Fruit fly (Drosophila melanogaster) whole organism, embryonic: ENCODE results near the gene CG15717.

Experiments
- Ada2b ChIP-seq: fragments of 200-800 bp; sonication (Bioruptor generic); IDR thresholded peaks from 2 replicates; pipeline ENCODE4 v1.3.6; 2022; ENCODE audit warnings: missing biosample characterization, missing genetic modification characterization
- BEAF-32 ChIP-seq: fragments of 200-800 bp; sonication (Bioruptor generic); optimal IDR thresholded peaks from 3 replicates; lab custom pipeline; 2017; ENCODE audit warnings: missing biosample characterization, missing genetic modification characterization, mild to moderate bottlenecking, moderate library complexity, missing genetic modification reagents
- Bdp1 ChIP-seq: fragments of 200-800 bp; sonication (Bioruptor generic); optimal IDR thresholded peaks from 3 replicates; lab custom pipeline; 2016; ENCODE audit warnings: missing biosample characterization, missing genetic modification characterization
- CG10366 ChIP-seq: fragments of 200-800 bp; sonication (Bioruptor generic); IDR thresholded peaks from 2 replicates; pipeline ENCODE4 v1.3.6; 2022; ENCODE audit warnings: missing biosample characterization, missing genetic modification characterization
- CG10654 ChIP-seq: fragments of 200-800 bp; sonication (Bioruptor generic); optimal IDR thresholded peaks from 2 replicates; lab custom pipeline; 2016; ENCODE audit warnings: missing biosample characterization, missing genetic modification characterization
- CG15514 ChIP-seq: fragments of 200-800 bp; sonication (Bioruptor generic); optimal IDR thresholded peaks from 3 replicates; lab custom pipeline; 2017; ENCODE audit warnings: missing biosample characterization, missing genetic modification characterization, mild to moderate bottlenecking, moderate library complexity, missing genetic modification reagents
- CG16779 ChIP-seq: fragments of 200-800 bp; sonication (Bioruptor generic); IDR thresholded peaks from 2 replicates; pipeline ENCODE4 v1.3.6; 2022; ENCODE audit warnings: missing biosample characterization, missing genetic modification characterization
- CG18599 ChIP-seq: fragments of 200-800 bp; sonication (Bioruptor generic); optimal IDR thresholded peaks from 3 replicates; lab custom pipeline; 2017; ENCODE audit warnings: missing biosample characterization, missing genetic modification characterization, mild to moderate bottlenecking, moderate library complexity, missing genetic modification reagents
- CG2116 ChIP-seq: fragments of 200-800 bp; sonication (Bioruptor generic); optimal IDR thresholded peaks from 3 replicates; lab custom pipeline; 2018; ENCODE audit warnings: missing biosample characterization, mild to moderate bottlenecking, missing genetic modification characterization
- CG2129 ChIP-seq: fragments of 200-800 bp; sonication (Bioruptor generic); IDR thresholded peaks from 2 replicates; pipeline ENCODE4 v1.3.6; 2022; ENCODE audit warnings: missing biosample characterization, missing genetic modification characterization; ENCODE audit not compliant: partially characterized antibody
- CG2199 ChIP-seq: fragments of 200-800 bp; sonication (Bioruptor generic); IDR thresholded peaks from 3 replicates; pipeline ENCODE4 v1.3.6; 2022; ENCODE audit warnings: missing biosample characterization, missing genetic modification characterization
- CG2889 ChIP-seq: fragments of 200-800 bp; sonication (Bioruptor generic); IDR thresholded peaks from 3 replicates; pipeline ENCODE4 v1.3.6; 2022; ENCODE audit warnings: missing biosample characterization, missing genetic modification characterization
- CG31365 ChIP-seq: fragments of 200-800 bp; sonication (Bioruptor generic); optimal IDR thresholded peaks from 2 replicates; lab custom pipeline; 2018; ENCODE audit warnings: missing biosample characterization, mild to moderate bottlenecking, missing genetic modification characterization
- CG31388 ChIP-seq: fragments of 200-800 bp; sonication (Bioruptor generic); optimal IDR thresholded peaks from 2 replicates; lab custom pipeline; 2016; ENCODE audit warnings: missing biosample characterization, missing genetic modification characterization
- CG32767 ChIP-seq: fragments of 200-800 bp; sonication (Bioruptor generic); IDR thresholded peaks from 2 replicates; pipeline ENCODE4 v1.3.6; 2022; ENCODE audit warnings: missing biosample characterization, missing genetic modification characterization
- CG6175 ChIP-seq: fragments of 200-800 bp; sonication (Bioruptor generic); IDR thresholded peaks from 3 replicates; pipeline ENCODE4 v1.3.6; 2022; ENCODE audit warnings: missing biosample characterization, missing genetic modification characterization
- CG7271 ChIP-seq: fragments of 200-800 bp; sonication (Bioruptor generic); optimal IDR thresholded peaks from 2 replicates; lab custom pipeline; 2018; ENCODE audit warnings: missing biosample characterization, mild to moderate bottlenecking, missing genetic modification characterization, moderate library complexity
- CG7786 ChIP-seq: fragments of 200-800 bp; sonication (Bioruptor generic); optimal IDR thresholded peaks from 2 replicates; lab custom pipeline; 2016; ENCODE audit warnings: missing biosample characterization, missing genetic modification characterization
- CG7839 ChIP-seq: fragments of 200-800 bp; sonication (Bioruptor generic); optimal IDR thresholded peaks from 3 replicates; lab custom pipeline; 2018; ENCODE audit warnings: missing biosample characterization, mild to moderate bottlenecking, missing genetic modification characterization, moderate library complexity
- CG8359 ChIP-seq: fragments of 200-800 bp; sonication (Bioruptor generic); optimal IDR thresholded peaks from 2 replicates; lab custom pipeline; 2017; ENCODE audit warnings: missing biosample characterization, mild to moderate bottlenecking, missing genetic modification characterization, borderline replicate concordance
- CG8388 ChIP-seq: fragments of 200-800 bp; sonication (Bioruptor generic); optimal IDR thresholded peaks from 2 replicates; lab custom pipeline; 2019; ENCODE audit warnings: missing biosample characterization, mild to moderate bottlenecking, missing genetic modification characterization, moderate library complexity
- CG8765 ChIP-seq: fragments of 200-800 bp; sonication (Bioruptor generic); IDR thresholded peaks from 2 replicates; pipeline ENCODE4 v1.3.6; 2022; ENCODE audit warnings: missing biosample characterization, missing genetic modification characterization
- CG9609 ChIP-seq: fragments of 200-800 bp; sonication (Bioruptor generic); optimal IDR thresholded peaks from 3 replicates; lab custom pipeline; 2016; ENCODE audit warnings: missing biosample characterization, missing genetic modification characterization
- CG9932 ChIP-seq: fragments of 200-800 bp; sonication (Bioruptor generic); IDR thresholded peaks from 2 replicates; pipeline ENCODE4 v1.3.6; 2022; ENCODE audit warnings: missing biosample characterization, missing genetic modification characterization
- Dip3 ChIP-seq: fragments of 200-800 bp; sonication (Bioruptor generic); optimal IDR thresholded peaks from 3 replicates; lab custom pipeline; 2016; ENCODE audit warnings: missing biosample characterization, missing genetic modification characterization
- Fer3 ChIP-seq: fragments of 200-800 bp; sonication (Bioruptor generic); optimal IDR thresholded peaks from 2 replicates; lab custom pipeline; 2018; ENCODE audit warnings: missing biosample characterization, mild to moderate bottlenecking, missing genetic modification characterization, moderate library complexity
- HmgD ChIP-seq: fragments of 200-800 bp; sonication (Bioruptor generic); optimal IDR thresholded peaks from 3 replicates; lab custom pipeline; 2016; ENCODE audit warnings: missing biosample characterization, missing genetic modification characterization
- Hmr ChIP-seq: fragments of 200-800 bp; sonication (Bioruptor generic); optimal IDR thresholded peaks from 3 replicates; lab custom pipeline; 2017; ENCODE audit warnings: mild to moderate bottlenecking, missing biosample characterization, missing genetic modification reagents, missing genetic modification characterization
- Hr51 ChIP-seq, 2 experiments: fragments of 200-800 bp; sonication (Bioruptor generic); optimal IDR thresholded peaks; 2 replicates in 1 of 2; 3 replicates in 1 of 2; lab custom pipeline; 2016 to 2018; ENCODE audit warnings: missing biosample characterization in 2 of 2, missing genetic modification characterization in 2 of 2, mild to moderate bottlenecking in 1 of 2, moderate library complexity in 1 of 2
- Jarid2 ChIP-seq: fragments of 200-800 bp; sonication (Bioruptor generic); optimal IDR thresholded peaks from 3 replicates; lab custom pipeline; 2017; ENCODE audit warnings: mild to moderate bottlenecking, missing biosample characterization, missing genetic modification reagents, missing genetic modification characterization
- Kr ChIP-seq: fragments of 200-800 bp; sonication (Bioruptor generic); optimal IDR thresholded peaks from 2 replicates; lab custom pipeline; 2017; ENCODE audit warnings: missing biosample characterization, mild to moderate bottlenecking, missing genetic modification characterization
- NC2α ChIP-seq: fragments of 200-800 bp; sonication (Bioruptor generic); optimal IDR thresholded peaks from 2 replicates; lab custom pipeline; 2016; ENCODE audit warnings: missing biosample characterization, missing genetic modification characterization
- Nf-YC ChIP-seq: fragments of 200-800 bp; optimal IDR thresholded peaks from 3 replicates; lab custom pipeline; 2019; ENCODE audit warnings: missing biosample characterization, mild to moderate bottlenecking, missing genetic modification characterization, moderate library complexity
- NfI ChIP-seq: fragments of 200-800 bp; sonication (Bioruptor generic); optimal IDR thresholded peaks from 3 replicates; lab custom pipeline; 2018; ENCODE audit warnings: missing biosample characterization, mild to moderate bottlenecking, missing genetic modification characterization, moderate library complexity
- YL-1 ChIP-seq: fragments of 200-800 bp; sonication (Bioruptor generic); optimal IDR thresholded peaks from 3 replicates; lab custom pipeline; 2017; ENCODE audit warnings: missing biosample characterization, mild to moderate bottlenecking, missing genetic modification characterization
- ac ChIP-seq: fragments of 200-800 bp; sonication (Bioruptor generic); optimal IDR thresholded peaks from 3 replicates; lab custom pipeline; 2017; ENCODE audit warnings: missing biosample characterization, mild to moderate bottlenecking, missing genetic modification characterization
- bowl ChIP-seq: fragments of 200-800 bp; sonication (Bioruptor generic); IDR thresholded peaks from 2 replicates; pipeline ENCODE4 v1.3.6; 2022; ENCODE audit warnings: missing biosample characterization, missing genetic modification characterization
- cato ChIP-seq: fragments of 200-800 bp; sonication (Bioruptor generic); optimal IDR thresholded peaks from 2 replicates; lab custom pipeline; 2016; ENCODE audit warnings: missing biosample characterization, missing genetic modification characterization, borderline replicate concordance
- caup ChIP-seq: fragments of 200-800 bp; sonication (Bioruptor generic); optimal IDR thresholded peaks from 3 replicates; lab custom pipeline; 2017; ENCODE audit warnings: missing biosample characterization, mild to moderate bottlenecking, missing genetic modification characterization, moderate library complexity; ENCODE audit not compliant: severe bottlenecking
- en ChIP-seq: fragments of 200-800 bp; sonication (Bioruptor generic); optimal IDR thresholded peaks from 2 replicates; lab custom pipeline; 2016; ENCODE audit warnings: missing biosample characterization, missing genetic modification characterization
- gsb ChIP-seq: fragments of 200-800 bp; sonication (Bioruptor generic); IDR thresholded peaks from 2 replicates; pipeline ENCODE4 v1.3.6; 2022; ENCODE audit warnings: missing biosample characterization, missing genetic modification characterization
- oc ChIP-seq: fragments of 200-800 bp; sonication (Bioruptor generic); optimal IDR thresholded peaks from 2 replicates; lab custom pipeline; 2018; ENCODE audit warnings: missing biosample characterization, mild to moderate bottlenecking, missing genetic modification characterization, moderate library complexity
- odd ChIP-seq: fragments of 200-800 bp; sonication (Bioruptor generic); optimal IDR thresholded peaks from 2 replicates; lab custom pipeline; 2017; ENCODE audit warnings: missing biosample characterization, mild to moderate bottlenecking, missing genetic modification characterization
- row ChIP-seq: fragments of 200-800 bp; sonication (Bioruptor generic); IDR thresholded peaks from 3 replicates; pipeline ENCODE4 v1.3.6; 2022; ENCODE audit warnings: missing biosample characterization, missing genetic modification characterization
- shn ChIP-seq: fragments of 200-800 bp; sonication (Bioruptor generic); optimal IDR thresholded peaks from 3 replicates; lab custom pipeline; 2016; ENCODE audit warnings: missing biosample characterization, missing genetic modification characterization
- sima ChIP-seq: fragments of 200-800 bp; sonication (Bioruptor generic); optimal IDR thresholded peaks from 2 replicates; lab custom pipeline; 2016; ENCODE audit warnings: missing biosample characterization, missing genetic modification characterization
- ssp ChIP-seq: fragments of 200-800 bp; sonication (Bioruptor generic); IDR thresholded peaks from 2 replicates; pipeline ENCODE4 v1.3.6; 2022; ENCODE audit warnings: missing biosample characterization, missing genetic modification characterization
- sug ChIP-seq: fragments of 200-800 bp; optimal IDR thresholded peaks from 2 replicates; lab custom pipeline; 2019; ENCODE audit warnings: missing biosample characterization, mild to moderate bottlenecking, missing genetic modification characterization, moderate library complexity
- tna ChIP-seq: fragments of 200-800 bp; sonication (Bioruptor generic); IDR thresholded peaks from 2 replicates; pipeline ENCODE4 v1.3.6; 2022; ENCODE audit warnings: missing biosample characterization, missing genetic modification characterization; ENCODE audit not compliant: partially characterized antibody
- vnd ChIP-seq: fragments of 200-800 bp; sonication (Bioruptor generic); IDR thresholded peaks from 3 replicates; pipeline ENCODE4 v1.3.6; 2022; ENCODE audit warnings: missing biosample characterization, missing genetic modification characterization; ENCODE audit not compliant: partially characterized antibody
- zen2 ChIP-seq: fragments of 200-800 bp; sonication (Bioruptor generic); IDR thresholded peaks from 3 replicates; pipeline ENCODE4 v1.3.6; 2022; ENCODE audit warnings: missing biosample characterization, missing genetic modification characterization; ENCODE audit not compliant: partially characterized antibody

CG15717 gene

dm6 chrX:13154783-13155182 lies 26.0 kb downstream of the CG15717 start, which contains the start of the genes CG4318 and CG4332 (continued):
- TF ChIP-seq ac (GFP tag; lab: Kevin White, UChicago), result no peak
- no peak for TF ChIP-seq CG10366
- peak; percentile 79 for TF ChIP-seq BEAF-32
- no peak for TF ChIP-seq CG2199 (GFP tag; lab: Robert Waterston, UW)
- no peak for TF ChIP-seq Jarid2 (GFP tag; lab: Kevin White, UChicago)
- TF ChIP-seq tna (GFP tag; lab: Robert Waterston, UW), result peak; percentile 82
- no peak for TF ChIP-seq CG8388 (GFP tag; lab: Kevin White, UChicago)
- TF ChIP-seq CG32767 (GFP tag; lab: Robert Waterston, UW), result no peak
- peak; percentile 90 for TF ChIP-seq zen2 (GFP tag; lab: Robert Waterston, UW)
- TF ChIP-seq CG9609, result no peak
- TF ChIP-seq CG7839 (tag; lab: Kevin White, UChicago), result no peak
- no peak for TF ChIP-seq CG16779 (GFP tag; lab: Robert Waterston, UW)
- TF ChIP-seq Ada2b (GFP tag; lab: Robert Waterston, UW), result no peak
- TF ChIP-seq CG15514 (GFP tag; lab: Kevin White, UChicago), result no peak
- TF ChIP-seq gsb (GFP tag; lab: Robert Waterston, UW), result no peak
- TF ChIP-seq Hmr, result no peak
- TF ChIP-seq CG2116 (GFP tag; lab: Kevin White, UChicago), result peak; percentile 41
- TF ChIP-seq HmgD (GFP tag; lab: Kevin White, UChicago), result no peak
- TF ChIP-seq sug (tag; lab: Kevin White, UChicago), result no peak
- TF ChIP-seq CG31365 (tag; lab: Kevin White, UChicago), result no peak
- TF ChIP-seq CG9932, result no peak
- TF ChIP-seq caup (GFP tag; lab: Kevin White, UChicago), result no peak
- TF ChIP-seq YL-1 (GFP tag; lab: Kevin White, UChicago), result no peak
- TF ChIP-seq Fer3 (tag; lab: Kevin White, UChicago), result no peak
- no peak for TF ChIP-seq bowl (GFP tag; lab: Robert Waterston, UW)
- no peak for TF ChIP-seq Bdp1 (GFP tag; lab: Kevin White, UChicago)
- TF ChIP-seq CG2129 (GFP tag; lab: Robert Waterston, UW), result peak; percentile 59; the same call in 1 of the 2 replicates
- TF ChIP-seq CG8359 (GFP tag; lab: Kevin White, UChicago), result no peak
- no peak for TF ChIP-seq CG10654 (GFP tag; lab: Kevin White, UChicago)
- no peak for TF ChIP-seq cato (GFP tag; lab: Kevin White, UChicago)
- no peak for TF ChIP-seq sima (GFP tag; lab: Kevin White, UChicago)
- no peak for TF ChIP-seq Nf-YC
- TF ChIP-seq NC2α (GFP tag; lab: Kevin White, UChicago), result no peak
- no peak for TF ChIP-seq en (GFP tag; lab: Kevin White, UChicago)
- TF ChIP-seq CG18599 (GFP tag; lab: Kevin White, UChicago), result no peak
- TF ChIP-seq ssp (GFP tag; lab: Robert Waterston, UW), result no peak
- TF ChIP-seq CG2889 (GFP tag; lab: Robert Waterston, UW), result no peak
- no peak for TF ChIP-seq Hr51 (GFP tag; optimal IDR thresholded peaks at IDR 0.05; lab: Kevin White, UChicago)
- TF ChIP-seq NfI (GFP tag; lab: Kevin White, UChicago), result no peak
- TF ChIP-seq Dip3, result no peak
- TF ChIP-seq oc (tag; lab: Kevin White, UChicago), result no peak
- TF ChIP-seq CG8765, result no peak
- no peak for TF ChIP-seq CG7786 (GFP tag; lab: Kevin White, UChicago)
- no peak for TF ChIP-seq CG6175 (GFP tag; lab: Robert Waterston, UW)
- TF ChIP-seq CG7271 (tag; lab: Kevin White, UChicago), result no peak
- TF ChIP-seq odd (GFP tag; lab: Kevin White, UChicago), result no peak
- peak; percentile 74 for TF ChIP-seq vnd (GFP tag; lab: Robert Waterston, UW)
- TF ChIP-seq shn (GFP tag; lab: Kevin White, UChicago), result no peak
- TF ChIP-seq row (GFP tag; lab: Robert Waterston, UW), result peak; percentile 49; the same call in 2 of the 3 replicates
- no peak for TF ChIP-seq Kr (GFP tag; lab: Kevin White, UChicago)
- TF ChIP-seq CG31388 (GFP tag; lab: Kevin White, UChicago), result no peak
